Fruit fly (Drosophila melanogaster) whole organism, adult: ENCODE measurements around the gene CG3448.

Experiments
- CG11617 ChIP-seq: fragments of 200-800 bp; sonication (Bioruptor generic); optimal IDR thresholded peaks from 2 replicates; lab custom pipeline; 2017; ENCODE audit warnings: mild to moderate bottlenecking, missing biosample characterization, missing genetic modification reagents, missing genetic modification characterization
- CG14711 ChIP-seq: fragments of 200-800 bp; sonication (Bioruptor generic); optimal IDR thresholded peaks from 2 replicates; lab custom pipeline; 2018; ENCODE audit warnings: missing biosample characterization, mild to moderate bottlenecking, missing genetic modification characterization, moderate library complexity
- CG33017 ChIP-seq: fragments of 200-800 bp; sonication (Bioruptor generic); optimal IDR thresholded peaks from 2 replicates; lab custom pipeline; 2018; ENCODE audit warnings: missing biosample characterization, mild to moderate bottlenecking, missing genetic modification characterization, moderate library complexity
- CG5204 ChIP-seq: fragments of 200-800 bp; sonication (Bioruptor generic); optimal IDR thresholded peaks from 2 replicates; lab custom pipeline; 2016; ENCODE audit warnings: missing biosample characterization, missing genetic modification characterization
- CG7101 ChIP-seq: fragments of 200-800 bp; sonication (Bioruptor generic); optimal IDR thresholded peaks from 2 replicates; lab custom pipeline; 2018; ENCODE audit warnings: missing biosample characterization, mild to moderate bottlenecking, missing genetic modification characterization, moderate library complexity
- Mnt ChIP-seq: fragments of 200-800 bp; sonication (Bioruptor generic); optimal IDR thresholded peaks from 2 replicates; lab custom pipeline; 2016; ENCODE audit warnings: missing biosample characterization, mild to moderate bottlenecking, missing genetic modification characterization
- bab1 ChIP-seq: fragments of 200-800 bp; sonication (Bioruptor generic); optimal IDR thresholded peaks from 3 replicates; lab custom pipeline; 2019; ENCODE audit warnings: missing biosample characterization, mild to moderate bottlenecking, missing genetic modification characterization, moderate library complexity
- cic ChIP-seq: fragments of 200-800 bp; sonication (Bioruptor generic); optimal IDR thresholded peaks from 2 replicates; lab custom pipeline; 2017; ENCODE audit warnings: missing biosample characterization, mild to moderate bottlenecking, missing genetic modification characterization, moderate library complexity
- tj ChIP-seq: fragments of 200-800 bp; sonication (Bioruptor generic); optimal IDR thresholded peaks from 3 replicates; lab custom pipeline; 2017; ENCODE audit warnings: missing biosample characterization, mild to moderate bottlenecking, missing genetic modification characterization, moderate library complexity
- toe ChIP-seq: fragments of 200-800 bp; sonication (Bioruptor generic); optimal IDR thresholded peaks from 2 replicates; lab custom pipeline; 2016; ENCODE audit warnings: missing biosample characterization, missing genetic modification characterization

- TF ChIP-seq CG5204 (GFP tag; lab: Kevin White, UChicago) (no peak), Mnt (GFP tag; lab: Kevin White, UChicago) (no peak), CG33017 (tag; lab: Kevin White, UChicago) (peak; percentile 65), tj (GFP tag; lab: Kevin White, UChicago) (no peak), cic (GFP tag; lab: Kevin White, UChicago) (no peak), CG7101 (peak; percentile 10), toe (GFP tag; lab: Kevin White, UChicago) (no peak), bab1 (GFP tag; lab: Kevin White, UChicago) (no peak), CG14711 (peak; percentile 57), CG11617 (GFP tag; lab: Kevin White, UChicago) (peak; percentile 32)
Measured at dm6 chr3L:9424528-9424911, 26.9 kb downstream of the CG3448 start.
